Worm (Caenorhabditis elegans) whole organism, early embryonic: ENCODE results near the gene parn-1.

ENCODE experiments used
- ama-1 ChIP-seq: fragments of 150-350 bp; optimal IDR thresholded peaks from 2 replicates; lab custom pipeline; 2014
- pes-1 ChIP-seq: fragments of 200-800 bp; sonication (Bioruptor generic); IDR thresholded peaks from 2 replicates; pipeline ENCODE4 v1.3.6; 2022; ENCODE audit warnings: missing genetic modification reagents, missing genetic modification characterization, missing compliant biosample characterization

DNA sequence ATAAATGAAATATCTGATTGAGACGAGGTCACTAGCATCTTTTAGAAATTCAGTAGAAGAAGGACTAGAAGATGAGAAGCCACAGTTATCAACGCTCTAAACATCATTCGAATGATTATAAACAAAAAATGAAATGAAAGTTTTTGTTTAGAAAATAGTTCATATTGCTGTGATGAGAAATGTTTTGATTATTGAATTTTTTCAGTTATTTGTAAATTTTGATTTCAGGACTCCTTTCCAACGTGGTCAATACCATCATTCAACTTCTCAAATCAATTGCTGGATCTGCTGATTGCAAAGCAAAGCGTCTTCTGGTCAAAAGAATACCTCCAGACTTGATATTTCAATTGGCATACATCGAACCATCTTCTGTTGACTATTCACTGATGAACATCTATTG is 36.9 kb downstream of the parn-1 start, which contains the start of gene W05B10.6:
- no peak for TF ChIP-seq pes-1
- no peak for TF ChIP-seq ama-1 (lab: Kevin White, UChicago)
